Worm (Caenorhabditis elegans): ENCODE results near the gene rle-1.
A peak's percentile ranks its signal among the peaks of the same experiment; 100 is the strongest.

The rle-1 gene

DNA sequence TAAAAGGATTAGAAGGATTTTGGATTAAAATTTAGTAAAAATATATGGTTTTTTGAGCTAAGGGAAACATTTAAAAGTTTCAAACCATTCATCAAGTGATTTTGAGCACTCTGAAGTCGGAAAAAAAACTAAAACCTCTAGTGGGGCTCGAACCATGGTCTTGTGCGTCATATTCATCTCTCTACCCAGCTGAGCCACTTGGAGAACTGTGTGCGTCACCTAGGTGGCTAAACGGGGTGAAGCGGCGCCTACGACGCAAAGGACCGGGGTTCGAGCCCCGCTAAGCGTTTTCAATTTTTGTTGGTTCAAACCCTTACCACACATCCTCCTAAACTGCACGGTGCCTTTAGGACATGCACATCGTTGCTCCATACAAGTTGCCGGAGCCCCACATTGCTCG, 24.3 kb downstream of the rle-1 start (continued):
- no peak for TF ChIP-seq rpc-1 (optimal IDR thresholded peaks at IDR 0.05)
- peak; percentile 51 for TF ChIP-seq rpc-1 (tag; optimal IDR thresholded peaks at IDR 0.05)
- TF ChIP-seq bed-1 (GFP tag; IDR thresholded peaks at IDR 0.05): no peak
- no peak for TF ChIP-seq ztf-3 (GFP tag; optimal IDR thresholded peaks at IDR 0.05)
- no peak for TF ChIP-seq hrde-1 (tag; optimal IDR thresholded peaks at IDR 0.05; ENCODE audit: borderline replicate concordance)
- TF ChIP-seq B0336.3 (GFP tag; IDR thresholded peaks at IDR 0.05): no peak
- TF ChIP-seq somi-1 (GFP tag; optimal IDR thresholded peaks at IDR 0.05): no peak
- no peak for TF ChIP-seq sptf-2 (GFP tag; optimal IDR thresholded peaks at IDR 0.05)
- 0 out of 2 replicates have a peak, but pooled peaks have one; percentile 16 for TF ChIP-seq sea-2 (GFP tag; IDR thresholded peaks at IDR 0.05)
- peak; percentile 70 for TF ChIP-seq tbp1 (GFP tag; optimal IDR thresholded peaks at IDR 0.05)
- TF ChIP-seq F37B4.10 (GFP tag; IDR thresholded peaks at IDR 0.05): no peak
- no peak for TF ChIP-seq F49E8.2 (tag; optimal IDR thresholded peaks at IDR 0.05; ENCODE audit: insufficient read depth)

DNA sequence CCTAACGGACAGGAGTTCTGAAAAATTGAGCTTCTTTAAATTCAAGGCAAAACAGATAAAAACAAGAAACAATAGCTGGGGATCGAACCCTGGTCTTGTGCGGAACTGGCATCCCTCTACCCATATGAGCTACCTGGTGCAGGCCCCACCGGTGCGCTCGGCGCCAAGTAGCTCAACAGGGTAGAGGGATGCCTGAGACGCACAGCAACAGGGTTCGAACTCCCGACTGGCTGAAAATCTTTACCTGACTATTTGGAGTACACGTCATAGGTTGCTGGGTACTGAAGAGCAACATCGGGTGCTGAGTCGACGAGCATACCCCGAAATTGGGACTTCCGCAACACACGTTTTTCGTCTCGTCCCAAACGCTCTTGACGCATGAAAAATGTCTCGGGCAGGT, 26.9 kb downstream of the rle-1 start:
- TF ChIP-seq Y53F4B.3 (GFP tag; IDR thresholded peaks at IDR 0.05): no peak
- no peak for TF ChIP-seq bed-2 (GFP tag; IDR thresholded peaks at IDR 0.05)
- TF ChIP-seq rpc-1 (optimal IDR thresholded peaks at IDR 0.05): no peak
- TF ChIP-seq rpc-1 (tag; optimal IDR thresholded peaks at IDR 0.05): peak; percentile 31
- TF ChIP-seq B0261.1 (tag; optimal IDR thresholded peaks at IDR 0.05): no peak
- no peak for TF ChIP-seq ceh-100 (GFP tag; IDR thresholded peaks at IDR 0.05)
- TF ChIP-seq F23B12.7 (tag; optimal IDR thresholded peaks at IDR 0.05; ENCODE audit: insufficient read depth): no peak
- no peak for TF ChIP-seq let-607 (tag; optimal IDR thresholded peaks at IDR 0.05)
- TF ChIP-seq gei-17 (GFP tag; optimal IDR thresholded peaks at IDR 0.05): no peak
- no peak for TF ChIP-seq zim-3 (tag; optimal IDR thresholded peaks at IDR 0.05)
- no peak for TF ChIP-seq lin-54 (GFP tag; optimal IDR thresholded peaks at IDR 0.05)
- TF ChIP-seq ekl-4 (GFP tag; IDR thresholded peaks at IDR 0.05): no peak
- TF ChIP-seq ceh-40 (GFP tag; IDR thresholded peaks at IDR 0.05): no peak
- 0 out of 2 replicates have a peak, but pooled peaks have one; percentile 32 for TF ChIP-seq nfyb-1 (GFP tag; IDR thresholded peaks at IDR 0.05)
- TF ChIP-seq hsf-1 (GFP tag; IDR thresholded peaks at IDR 0.05): no peak
- TF ChIP-seq F10E7.11 (tag; optimal IDR thresholded peaks at IDR 0.05): no peak
- TF ChIP-seq C17E4.6 (GFP tag; IDR thresholded peaks at IDR 0.05): no peak
- 0 out of 2 replicates have a peak, but pooled peaks have one; percentile 54 for TF ChIP-seq zfh-2 (GFP tag; conservative IDR thresholded peaks at IDR 0.05)
- no peak for TF ChIP-seq cebp-1 (GFP tag; IDR thresholded peaks at IDR 0.05)
- no peak for TF ChIP-seq cebp-1 (tag; optimal IDR thresholded peaks at IDR 0.05)
- no peak for TF ChIP-seq ceh-58 (GFP tag; IDR thresholded peaks at IDR 0.05)
- peak; percentile 63; the same call in 1 of the 2 replicates for TF ChIP-seq lin-26 (GFP tag; IDR thresholded peaks at IDR 0.05)
- TF ChIP-seq tlf-1 (GFP tag; optimal IDR thresholded peaks at IDR 0.05): no peak
- no peak for TF ChIP-seq nhr-120 (GFP tag; IDR thresholded peaks at IDR 0.05)
- TF ChIP-seq hrde-1 (tag; optimal IDR thresholded peaks at IDR 0.05; ENCODE audit: borderline replicate concordance): no peak
- TF ChIP-seq F37B4.10 (GFP tag; IDR thresholded peaks at IDR 0.05): no peak
- TF ChIP-seq mcd-1 (GFP tag; IDR thresholded peaks at IDR 0.05): no peak
- no peak for TF ChIP-seq lin-40 (tag; optimal IDR thresholded peaks at IDR 0.05)
- no peak for TF ChIP-seq rcor-1 (GFP tag; IDR thresholded peaks at IDR 0.05)
- no peak for TF ChIP-seq somi-1 (GFP tag; optimal IDR thresholded peaks at IDR 0.05)
- no peak for TF ChIP-seq T07F8.4 (tag; optimal IDR thresholded peaks at IDR 0.05)
- TF ChIP-seq nhr-90 (tag; optimal IDR thresholded peaks at IDR 0.05): no peak
- no peak for TF ChIP-seq cebp-2 (GFP tag; IDR thresholded peaks at IDR 0.05)
- no peak for TF ChIP-seq ceh-27 (GFP tag; optimal IDR thresholded peaks at IDR 0.05)
- TF ChIP-seq F57C9.4 (tag; optimal IDR thresholded peaks at IDR 0.05): no peak
- peak; percentile 50 for TF ChIP-seq tbp1 (GFP tag; optimal IDR thresholded peaks at IDR 0.05)
- TF ChIP-seq ets-4 (GFP tag; optimal IDR thresholded peaks at IDR 0.05): no peak
- TF ChIP-seq ceh-79 (tag; optimal IDR thresholded peaks at IDR 0.05): no peak
- TF ChIP-seq lag-1 (GFP tag; IDR thresholded peaks at IDR 0.05): no peak
- TF ChIP-seq hlh-26 (GFP tag; conservative IDR thresholded peaks at IDR 0.05): no peak
- no peak for TF ChIP-seq egl-18 (GFP tag; IDR thresholded peaks at IDR 0.05)

Measured in whole organism, young adult.